Worm (Caenorhabditis elegans): ENCODE measurements around the gene B0361.11.

DNA sequence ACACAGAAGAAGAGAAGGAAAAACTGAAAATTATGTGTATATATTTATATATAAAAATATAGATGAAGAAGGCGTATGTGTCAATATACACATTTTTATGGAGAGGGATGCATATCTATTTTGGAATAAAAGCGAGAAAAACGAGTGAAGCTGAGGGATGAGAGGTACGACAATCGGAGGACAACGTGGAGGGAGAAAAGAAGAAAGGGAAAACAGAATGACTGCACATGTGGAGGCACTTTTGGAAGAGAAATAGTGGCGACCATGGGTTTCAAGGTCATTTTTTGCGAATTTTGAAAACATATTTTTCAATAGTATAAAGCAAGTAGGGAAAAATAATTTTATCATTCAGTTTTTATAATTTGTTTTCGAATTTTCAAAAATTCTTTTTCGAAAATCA lies 15.2 kb downstream of the B0361.11 start:
- TF ChIP-seq aly-2 (tag; optimal IDR thresholded peaks at IDR 0.05) (no peak), nhr-237 (tag; optimal IDR thresholded peaks at IDR 0.05) (no peak), unc-130 (GFP tag; optimal IDR thresholded peaks at IDR 0.05) (no peak), dpl-1 (GFP tag; optimal IDR thresholded peaks at IDR 0.05) (no peak), duxl-1 (tag; optimal IDR thresholded peaks at IDR 0.05; ENCODE audit: poor library complexity) (no peak), ztf-11 (tag; optimal IDR thresholded peaks at IDR 0.05) (no peak), zag-1 (tag; optimal IDR thresholded peaks at IDR 0.05) (no peak), unc-39 (tag; optimal IDR thresholded peaks at IDR 0.05) (no peak), ZK546.5 (tag; optimal IDR thresholded peaks at IDR 0.05) (no peak), nhr-25 (tag; optimal IDR thresholded peaks at IDR 0.05; ENCODE audit: borderline replicate concordance, insufficient read depth) (no peak), zfp-2 (tag; optimal IDR thresholded peaks at IDR 0.05) (no peak), ces-1 (GFP tag; optimal IDR thresholded peaks at IDR 0.05) (no peak), lin-13 (GFP tag; optimal IDR thresholded peaks at IDR 0.05) (no peak)
